Worm (Caenorhabditis elegans) whole organism, young adult: Measurements from ENCODE around the gene F16F9.1.

Experiments
- B0261.1 ChIP-seq: sonication (generic microtip); optimal IDR thresholded peaks from 2 replicates; lab custom pipeline; 2016; ENCODE audit warnings: mild to moderate bottlenecking, missing genetic modification characterization, moderate library complexity, missing compliant biosample characterization
- D2030.7 ChIP-seq: fragments of 200-800 bp; sonication (Bioruptor generic); IDR thresholded peaks from 2 replicates; pipeline ENCODE4 v1.3.6; 2022; ENCODE audit warnings: missing genetic modification reagents, missing genetic modification characterization, missing compliant biosample characterization
- F23B12.7 ChIP-seq: sonication (generic microtip); optimal IDR thresholded peaks from 2 replicates; lab custom pipeline; 2017; ENCODE audit warnings: missing genetic modification characterization, mild to moderate bottlenecking, missing compliant biosample characterization, antibody characterized with exemption, moderate library complexity; ENCODE audit not compliant: insufficient read depth
- F57A8.1 ChIP-seq: fragments of 200-800 bp; sonication (Bioruptor generic); optimal IDR thresholded peaks from 2 replicates; lab custom pipeline; 2018; ENCODE audit warnings: mild to moderate bottlenecking, missing genetic modification characterization, moderate library complexity, missing compliant biosample characterization
- Y53F4B.3 ChIP-seq: fragments of 200-800 bp; sonication (Bioruptor generic); IDR thresholded peaks from 2 replicates; pipeline ENCODE4 v1.3.6; 2022; ENCODE audit warnings: missing genetic modification reagents, missing genetic modification characterization, missing compliant biosample characterization
- Y56A3A.18 ChIP-seq: fragments of 200-800 bp; sonication (Bioruptor generic); IDR thresholded peaks from 2 replicates; pipeline ENCODE4 v1.3.6; 2022; ENCODE audit warnings: missing genetic modification reagents, missing genetic modification characterization, missing compliant biosample characterization
- Y95B8A.8 ChIP-seq: fragments of 200-800 bp; sonication (Bioruptor generic); IDR thresholded peaks from 2 replicates; pipeline ENCODE4 v1.3.6; 2022; ENCODE audit warnings: missing genetic modification reagents, missing genetic modification characterization, missing compliant biosample characterization
- aptf-3 ChIP-seq: fragments of 200-800 bp; sonication (Bioruptor generic); IDR thresholded peaks from 2 replicates; pipeline ENCODE4 v1.3.6; 2022; ENCODE audit warnings: missing genetic modification characterization, missing compliant biosample characterization
- attf-3 ChIP-seq: fragments of 200-800 bp; sonication (Bioruptor generic); conservative IDR thresholded peaks from 2 replicates; pipeline ENCODE4 v1.3.6; 2022; ENCODE audit warnings: missing genetic modification reagents, missing genetic modification characterization, missing compliant biosample characterization
- bed-2 ChIP-seq: fragments of 200-800 bp; sonication (Bioruptor generic); IDR thresholded peaks from 2 replicates; pipeline ENCODE4 v1.3.6; 2022; ENCODE audit warnings: missing genetic modification reagents, missing genetic modification characterization, missing compliant biosample characterization
- ceh-100 ChIP-seq: fragments of 200-800 bp; sonication (Bioruptor generic); IDR thresholded peaks from 2 replicates; pipeline ENCODE4 v1.3.6; 2022; ENCODE audit warnings: missing genetic modification reagents, missing genetic modification characterization, missing compliant biosample characterization
- ceh-27 ChIP-seq: fragments of 200-800 bp; sonication (Bioruptor generic); optimal IDR thresholded peaks from 2 replicates; lab custom pipeline; 2018; ENCODE audit warnings: mild to moderate bottlenecking, missing genetic modification characterization, moderate library complexity, missing compliant biosample characterization
- ceh-58 ChIP-seq: fragments of 200-800 bp; sonication (Bioruptor generic); IDR thresholded peaks from 2 replicates; pipeline ENCODE4 v1.3.6; 2022; ENCODE audit warnings: missing genetic modification characterization, missing compliant biosample characterization
- ceh-79 ChIP-seq: sonication (generic microtip); optimal IDR thresholded peaks from 2 replicates; lab custom pipeline; 2017; ENCODE audit warnings: mild to moderate bottlenecking, missing genetic modification characterization, missing compliant biosample characterization
- ceh-91 ChIP-seq: fragments of 200-800 bp; sonication (Bioruptor generic); IDR thresholded peaks from 2 replicates; pipeline ENCODE4 v1.3.6; 2022; ENCODE audit warnings: missing genetic modification reagents, missing genetic modification characterization, missing compliant biosample characterization
- chd-7 ChIP-seq: sonication (generic microtip); optimal IDR thresholded peaks from 2 replicates; lab custom pipeline; 2016; ENCODE audit warnings: mild to moderate bottlenecking, missing genetic modification characterization, moderate library complexity, missing compliant biosample characterization
- egl-44 ChIP-seq: fragments of 200-800 bp; sonication (Bioruptor generic); IDR thresholded peaks from 2 replicates; pipeline ENCODE4 v1.3.6; 2022; ENCODE audit warnings: missing genetic modification reagents, missing genetic modification characterization, missing compliant biosample characterization
- egrh-3 ChIP-seq: fragments of 200-800 bp; sonication (Bioruptor generic); IDR thresholded peaks from 2 replicates; pipeline ENCODE4 v1.3.6; 2022; ENCODE audit warnings: missing genetic modification reagents, missing genetic modification characterization, missing compliant biosample characterization
- hlh-26 ChIP-seq: fragments of 200-800 bp; sonication (Bioruptor generic); conservative IDR thresholded peaks from 2 replicates; pipeline ENCODE4 v1.3.6; 2022; ENCODE audit warnings: missing genetic modification reagents, missing genetic modification characterization, missing compliant biosample characterization
- hmg-1.2 ChIP-seq: fragments of 200-800 bp; sonication (Bioruptor generic); IDR thresholded peaks from 2 replicates; pipeline ENCODE4 v1.3.6; 2022; ENCODE audit warnings: missing genetic modification reagents, missing genetic modification characterization, missing compliant biosample characterization
- hrde-1 ChIP-seq: sonication (generic microtip); optimal IDR thresholded peaks from 2 replicates; lab custom pipeline; 2016; ENCODE audit warnings: missing genetic modification characterization, mild to moderate bottlenecking, missing compliant biosample characterization, moderate library complexity, missing genotype, missing genetic modification reagents, borderline replicate concordance
- hsf-1 ChIP-seq: fragments of 200-800 bp; sonication (Bioruptor generic); IDR thresholded peaks from 2 replicates; pipeline ENCODE4 v1.3.6; 2022; ENCODE audit warnings: missing genetic modification reagents, missing genetic modification characterization, missing compliant biosample characterization
- let-526 ChIP-seq: fragments of 200-800 bp; sonication (Bioruptor generic); IDR thresholded peaks from 2 replicates; pipeline ENCODE4 v1.3.6; 2022; ENCODE audit warnings: missing genetic modification reagents, missing genetic modification characterization, missing compliant biosample characterization
- let-607 ChIP-seq, 2 experiments: fragments of 200-800 bp in 1 of 2; sonication (Bioruptor generic) in 1 of 2; sonication (generic microtip) in 1 of 2; optimal IDR thresholded peaks; 2 replicates each; lab custom pipeline; 2016 to 2018; ENCODE audit warnings: mild to moderate bottlenecking in 2 of 2, missing compliant biosample characterization in 2 of 2, missing genetic modification characterization in 2 of 2, moderate library complexity in 2 of 2, missing genotype in 1 of 2
- lin-40 ChIP-seq: sonication (generic microtip); optimal IDR thresholded peaks from 2 replicates; lab custom pipeline; 2016; ENCODE audit warnings: missing genetic modification characterization, mild to moderate bottlenecking, missing compliant biosample characterization, missing genotype, missing genetic modification reagents
- lsl-1 ChIP-seq: fragments of 200-800 bp; sonication (Bioruptor generic); optimal IDR thresholded peaks from 2 replicates; lab custom pipeline; 2018; ENCODE audit warnings: mild to moderate bottlenecking, missing genetic modification characterization, moderate library complexity, missing compliant biosample characterization
- mcd-1 ChIP-seq: fragments of 200-800 bp; sonication (Bioruptor generic); IDR thresholded peaks from 2 replicates; pipeline ENCODE4 v1.3.6; 2022; ENCODE audit warnings: missing genetic modification reagents, missing genetic modification characterization, missing compliant biosample characterization
- mxl-1 ChIP-seq: sonication (generic microtip); optimal IDR thresholded peaks from 2 replicates; lab custom pipeline; 2016; ENCODE audit warnings: missing genetic modification characterization, missing compliant biosample characterization
- nfya-2 ChIP-seq: fragments of 200-800 bp; sonication (Bioruptor generic); IDR thresholded peaks from 2 replicates; pipeline ENCODE4 v1.3.6; 2022; ENCODE audit warnings: missing genetic modification reagents, missing genetic modification characterization, missing compliant biosample characterization
- nfyb-1 ChIP-seq: fragments of 200-800 bp; sonication (Bioruptor generic); IDR thresholded peaks from 2 replicates; pipeline ENCODE4 v1.3.6; 2022; ENCODE audit warnings: missing genetic modification reagents, missing genetic modification characterization, missing compliant biosample characterization
- nhr-120 ChIP-seq: fragments of 200-800 bp; sonication (Bioruptor generic); IDR thresholded peaks from 2 replicates; pipeline ENCODE4 v1.3.6; 2022; ENCODE audit warnings: missing genetic modification characterization, missing compliant biosample characterization
- nhr-80 ChIP-seq: sonication (generic microtip); optimal IDR thresholded peaks from 2 replicates; lab custom pipeline; 2016; ENCODE audit warnings: missing genetic modification characterization, missing compliant biosample characterization
- pbrm-1 ChIP-seq: fragments of 200-800 bp; sonication (Bioruptor generic); IDR thresholded peaks from 2 replicates; pipeline ENCODE4 v1.3.6; 2022; ENCODE audit warnings: missing genetic modification reagents, missing genetic modification characterization, missing compliant biosample characterization
- snpc-1.1 ChIP-seq: sonication (generic microtip); optimal IDR thresholded peaks from 2 replicates; lab custom pipeline; 2017; ENCODE audit warnings: missing genetic modification characterization, mild to moderate bottlenecking, missing compliant biosample characterization, antibody characterized with exemption, moderate library complexity, missing genotype, missing genetic modification reagents; ENCODE audit not compliant: insufficient read depth
- snpc-1.3 ChIP-seq: sonication (generic microtip); optimal IDR thresholded peaks from 2 replicates; lab custom pipeline; 2017; ENCODE audit warnings: missing genetic modification characterization, mild to moderate bottlenecking, missing compliant biosample characterization, antibody characterized with exemption, moderate library complexity, missing genotype, missing genetic modification reagents; ENCODE audit not compliant: insufficient read depth
- tbx-9 ChIP-seq: sonication (generic microtip); optimal IDR thresholded peaks from 2 replicates; lab custom pipeline; 2016; ENCODE audit warnings: borderline replicate concordance, missing genetic modification characterization, inconsistent platforms, missing compliant biosample characterization
- unc-130 ChIP-seq: sonication (generic microtip); optimal IDR thresholded peaks from 2 replicates; lab custom pipeline; 2016; ENCODE audit warnings: missing genetic modification reagents, missing genetic modification characterization, missing compliant biosample characterization
- ztf-22 ChIP-seq: fragments of 200-800 bp; sonication (Bioruptor generic); optimal IDR thresholded peaks from 2 replicates; lab custom pipeline; 2018; ENCODE audit warnings: mild to moderate bottlenecking, missing genetic modification characterization, moderate library complexity, missing compliant biosample characterization
- ztf-28 ChIP-seq: fragments of 200-800 bp; sonication (Bioruptor generic); IDR thresholded peaks from 2 replicates; pipeline ENCODE4 v1.3.6; 2022; ENCODE audit warnings: missing genetic modification reagents, missing genetic modification characterization, missing compliant biosample characterization

F16F9.1 gene

ce11 chrX:8485392-8485791, 39.2 kb downstream of the F16F9.1 start:
- TF ChIP-seq nhr-120 (GFP tag; lab: Robert Waterston, UW) (no peak), ceh-79 (no peak), mcd-1 (no peak)
- TF ChIP-seq, all 124 proteins: peak for 0

DNA sequence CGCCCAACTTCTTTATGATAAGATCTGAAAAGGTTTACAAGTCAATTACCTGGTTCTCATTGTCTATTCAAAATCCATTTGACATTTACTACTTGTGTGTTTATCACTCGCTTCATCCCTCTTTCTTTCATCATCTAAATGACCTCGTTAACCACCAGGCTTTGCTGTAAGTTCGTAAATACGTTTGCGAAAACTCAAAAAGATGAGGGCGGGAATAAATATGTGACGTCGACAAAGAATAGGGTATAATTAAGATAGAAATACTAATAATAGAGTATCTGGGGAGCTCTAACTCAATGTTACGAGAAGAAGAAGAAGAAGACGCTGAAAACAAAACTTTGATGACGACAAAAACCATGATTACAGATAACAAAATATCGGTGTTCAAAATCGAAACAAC, 43.2 kb downstream of the F16F9.1 start:
- no peak for TF ChIP-seq F57A8.1 (GFP tag; lab: Kevin White, UChicago)
- TF ChIP-seq snpc-1.3 (tag; lab: Kevin White, UChicago), result no peak
- no peak for TF ChIP-seq mcd-1
- TF ChIP-seq ztf-28, result no peak
- no peak for TF ChIP-seq hsf-1 (GFP tag; lab: Robert Waterston, UW)
- TF ChIP-seq B0261.1 (tag; lab: Kevin White, UChicago), result no peak
- TF ChIP-seq ceh-58 (GFP tag; lab: Robert Waterston, UW), result no peak
- no peak for TF ChIP-seq F23B12.7 (tag; lab: Kevin White, UChicago)
- no peak for TF ChIP-seq snpc-1.1 (tag; lab: Kevin White, UChicago)
- TF ChIP-seq chd-7, result no peak
- TF ChIP-seq pbrm-1 (GFP tag; lab: Robert Waterston, UW), result no peak
- TF ChIP-seq lin-40 (tag; lab: Kevin White, UChicago), result no peak
- no peak for TF ChIP-seq nfya-2
- no peak for TF ChIP-seq let-526 (GFP tag; lab: Robert Waterston, UW)
- TF ChIP-seq let-607 (tag; optimal IDR thresholded peaks at IDR 0.05; lab: Kevin White, UChicago), result no peak
- no peak for TF ChIP-seq tbx-9 (tag; lab: Kevin White, UChicago)
- TF ChIP-seq unc-130, result no peak
- TF ChIP-seq aptf-3 (GFP tag; lab: Robert Waterston, UW), result no peak
- no peak for TF ChIP-seq nhr-80 (tag; lab: Kevin White, UChicago)
- no peak for TF ChIP-seq egrh-3
- TF ChIP-seq, all 124 proteins: peak for 0

ce11 chrX:8489886-8490285, 43.7 kb downstream of the F16F9.1 start:
- no peak for TF ChIP-seq egrh-3
- TF ChIP-seq ceh-27 (GFP tag; lab: Kevin White, UChicago), result peak; percentile 14

ce11 chrX:8492750-8493149, 46.5 kb downstream of the F16F9.1 start:
- TF ChIP-seq Y56A3A.18 (GFP tag; lab: Robert Waterston, UW) (no peak), nhr-80 (tag; lab: Kevin White, UChicago) (peak; percentile 43), Y95B8A.8 (GFP tag; lab: Robert Waterston, UW) (0 out of 2 replicates have a peak, but pooled peaks have one; percentile 16)

ce11 chrX:8495005-8495404, 48.8 kb downstream of the F16F9.1 start, which contains the start of gene T01B10.5:
TSS of gene T01B10.5 (plus strand) at chrX:8495305.
- TF ChIP-seq hmg-1.2 (GFP tag; lab: Robert Waterston, UW) (no peak), ceh-91 (no peak), Y53F4B.3 (GFP tag; lab: Robert Waterston, UW) (no peak), egl-44 (GFP tag; lab: Robert Waterston, UW) (no peak), hrde-1 (tag; lab: Kevin White, UChicago) (no peak), nfyb-1 (GFP tag; lab: Robert Waterston, UW) (no peak), Y56A3A.18 (GFP tag; lab: Robert Waterston, UW) (no peak), lsl-1 (GFP tag; lab: Kevin White, UChicago) (no peak), snpc-1.1 (tag; lab: Kevin White, UChicago) (no peak), lin-40 (tag; lab: Kevin White, UChicago) (no peak), mxl-1 (tag; lab: Kevin White, UChicago) (no peak), D2030.7 (GFP tag; lab: Robert Waterston, UW) (no peak), ztf-22 (no peak), bed-2 (GFP tag; lab: Robert Waterston, UW) (no peak), ceh-100 (GFP tag; lab: Robert Waterston, UW) (no peak), attf-3 (GFP tag; lab: Robert Waterston, UW) (no peak), snpc-1.3 (tag; lab: Kevin White, UChicago) (no peak), hlh-26 (GFP tag; lab: Robert Waterston, UW) (no peak)
